Worm (Caenorhabditis elegans): ENCODE measurements around the gene zipt-7.2.

Gene zipt-7.2

ce11 chrX:15496927-15497605, 10.6 kb downstream of the zipt-7.2 start, which contains the start of gene suox-1:
Gene suox-1, plus strand, starts transcription at chrX:15497555.
- no peak for TF ChIP-seq lsy-27 (tag; optimal IDR thresholded peaks at IDR 0.05; ENCODE audit: borderline replicate concordance, insufficient read depth)
- peak; percentile 16 for TF ChIP-seq ceh-27 (GFP tag; optimal IDR thresholded peaks at IDR 0.05)
- TF ChIP-seq hmg-1.2 (GFP tag; IDR thresholded peaks at IDR 0.05) = peak; percentile 39; the same call in 1 of the 2 replicates
- TF ChIP-seq nfya-2 (GFP tag; IDR thresholded peaks at IDR 0.05) = no peak
- TF ChIP-seq lin-40 (tag; optimal IDR thresholded peaks at IDR 0.05) = peak; percentile 22
- peak; percentile 1 for TF ChIP-seq tbp1 (GFP tag; optimal IDR thresholded peaks at IDR 0.05)
- peak; percentile 42 for TF ChIP-seq nhr-80 (tag; optimal IDR thresholded peaks at IDR 0.05)
- 0 out of 2 replicates have a peak, but pooled peaks have one; percentile 30 for TF ChIP-seq K11D2.4 (GFP tag; IDR thresholded peaks at IDR 0.05)
- TF ChIP-seq cebp-1 (GFP tag; IDR thresholded peaks at IDR 0.05) = no peak
- TF ChIP-seq cebp-1 (tag; optimal IDR thresholded peaks at IDR 0.05) = peak; percentile 2

DNA sequence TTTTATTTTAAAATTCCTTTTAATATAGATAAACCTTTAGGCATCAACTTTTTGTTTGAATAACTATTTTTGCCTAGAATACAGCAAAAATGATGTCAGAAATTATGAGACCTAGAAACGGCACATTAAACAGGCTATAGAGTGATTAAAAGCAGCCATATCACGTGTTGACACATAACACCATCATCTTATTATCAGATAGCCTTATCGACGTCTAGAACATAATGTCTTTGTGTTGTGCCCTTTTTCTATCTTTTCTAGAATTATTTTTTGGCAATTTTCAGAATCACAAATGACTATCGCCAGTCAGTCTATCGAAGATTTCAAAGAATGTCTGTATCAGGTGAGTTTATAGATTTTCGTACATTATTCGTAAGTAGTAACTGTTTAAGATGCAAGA, 13.5 kb downstream of the zipt-7.2 start:
- TF ChIP-seq egl-44 (GFP tag; IDR thresholded peaks at IDR 0.05) = no peak
- no peak for TF ChIP-seq F55B11.4 (tag; optimal IDR thresholded peaks at IDR 0.05; ENCODE audit: borderline replicate concordance, insufficient read depth)
- no peak for TF ChIP-seq F57A8.1 (GFP tag; optimal IDR thresholded peaks at IDR 0.05)
- no peak for TF ChIP-seq nfyb-1 (GFP tag; IDR thresholded peaks at IDR 0.05)
- TF ChIP-seq somi-1 (GFP tag; optimal IDR thresholded peaks at IDR 0.05) = no peak
- TF ChIP-seq Y95B8A.8 (GFP tag; IDR thresholded peaks at IDR 0.05) = no peak
- TF ChIP-seq snpc-4 (GFP tag; optimal IDR thresholded peaks at IDR 0.05) = no peak
- no peak for TF ChIP-seq snpc-4 (tag; optimal IDR thresholded peaks at IDR 0.05)
- no peak for TF ChIP-seq ztf-28 (GFP tag; IDR thresholded peaks at IDR 0.05)
- TF ChIP-seq ccch-3 (GFP tag; optimal IDR thresholded peaks at IDR 0.05) = no peak
- no peak for TF ChIP-seq hlh-12 (tag; optimal IDR thresholded peaks at IDR 0.05)
- TF ChIP-seq F23B12.7 (tag; optimal IDR thresholded peaks at IDR 0.05; ENCODE audit: insufficient read depth) = no peak
- no peak for TF ChIP-seq cebp-1 (GFP tag; IDR thresholded peaks at IDR 0.05)
- no peak for TF ChIP-seq cebp-1 (tag; optimal IDR thresholded peaks at IDR 0.05)
- no peak for TF ChIP-seq mxl-1 (tag; optimal IDR thresholded peaks at IDR 0.05)
- TF ChIP-seq lin-26 (GFP tag; IDR thresholded peaks at IDR 0.05) = no peak
- TF ChIP-seq F52B5.7 (tag; optimal IDR thresholded peaks at IDR 0.05) = no peak
- no peak for TF ChIP-seq ceh-91 (GFP tag; IDR thresholded peaks at IDR 0.05)
- TF ChIP-seq Y56A3A.18 (GFP tag; IDR thresholded peaks at IDR 0.05) = no peak
- TF ChIP-seq ets-4 (GFP tag; optimal IDR thresholded peaks at IDR 0.05) = no peak
- no peak for TF ChIP-seq F33H1.4 (GFP tag; IDR thresholded peaks at IDR 0.05)
- no peak for TF ChIP-seq atf-7 (tag; optimal IDR thresholded peaks at IDR 0.05)

ce11 chrX:15493322-15493721, 14.4 kb downstream of the zipt-7.2 start, which contains the start of gene gob-1:
Gene gob-1, plus strand, starts transcription at chrX:15493602.
- TF ChIP-seq ccch-3 (GFP tag; optimal IDR thresholded peaks at IDR 0.05) = no peak
- TF ChIP-seq K12H6.12 (tag; optimal IDR thresholded peaks at IDR 0.05) = no peak
- no peak for TF ChIP-seq unc-130 (GFP tag; optimal IDR thresholded peaks at IDR 0.05)
- TF ChIP-seq cebp-1 (GFP tag; IDR thresholded peaks at IDR 0.05) = no peak
- TF ChIP-seq cebp-1 (tag; optimal IDR thresholded peaks at IDR 0.05) = no peak
- no peak for TF ChIP-seq somi-1 (GFP tag; optimal IDR thresholded peaks at IDR 0.05)
- TF ChIP-seq gei-17 (GFP tag; optimal IDR thresholded peaks at IDR 0.05) = no peak
- TF ChIP-seq fkh-3 (tag; optimal IDR thresholded peaks at IDR 0.05) = no peak
- no peak for TF ChIP-seq bed-1 (GFP tag; IDR thresholded peaks at IDR 0.05)
- TF ChIP-seq sdz-38 (tag; optimal IDR thresholded peaks at IDR 0.05) = no peak
- no peak for TF ChIP-seq lin-26 (GFP tag; IDR thresholded peaks at IDR 0.05)
- no peak for TF ChIP-seq unc-62 (GFP tag; optimal IDR thresholded peaks at IDR 0.05)
- TF ChIP-seq rcor-1 (GFP tag; IDR thresholded peaks at IDR 0.05) = no peak
- no peak for TF ChIP-seq snpc-3.4 (tag; optimal IDR thresholded peaks at IDR 0.05)
- no peak for TF ChIP-seq Y53F4B.3 (GFP tag; IDR thresholded peaks at IDR 0.05)
- no peak for TF ChIP-seq pha-4 (tag; optimal IDR thresholded peaks at IDR 0.05)
- no peak for TF ChIP-seq B0019.2 (GFP tag; conservative IDR thresholded peaks at IDR 0.05)
- no peak for TF ChIP-seq let-526 (GFP tag; IDR thresholded peaks at IDR 0.05)
